Worm (Caenorhabditis elegans): ENCODE data around the gene ndab-2.

ndab-2 gene

DNA sequence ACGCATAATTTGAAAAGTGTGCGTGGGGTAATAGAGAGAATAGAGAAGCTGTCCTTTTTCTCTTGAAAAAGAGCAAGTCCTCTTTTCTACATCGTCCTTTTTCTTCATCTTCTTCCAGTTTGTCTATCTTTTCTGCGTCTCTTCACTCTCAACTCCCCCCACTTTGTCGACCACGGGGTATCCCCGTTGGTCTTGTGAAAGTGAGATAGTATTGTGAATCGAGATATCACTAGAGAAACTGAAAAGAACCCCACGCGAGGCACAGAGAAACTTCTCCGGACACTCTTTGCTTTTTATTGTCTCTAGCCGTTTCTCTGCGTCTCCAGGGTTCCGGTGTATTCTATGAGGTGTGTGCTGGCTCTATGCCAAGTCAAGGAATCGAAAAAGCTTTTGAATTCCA is 24.9 kb upstream of the ndab-2 start (continued):
- TF ChIP-seq nhr-129 (tag; optimal IDR thresholded peaks at IDR 0.05) (peak; percentile 94), nhr-11 (tag; optimal IDR thresholded peaks at IDR 0.05) (no peak), Y55F3AM.14 (GFP tag; optimal IDR thresholded peaks at IDR 0.05) (peak; percentile 87), sma-9 (GFP tag; optimal IDR thresholded peaks at IDR 0.05) (peak; percentile 98), sma-9 (tag; optimal IDR thresholded peaks at IDR 0.05) (peak; percentile 38), nhr-6 (tag; optimal IDR thresholded peaks at IDR 0.05) (peak; percentile 96), egl-27 (tag; optimal IDR thresholded peaks at IDR 0.05) (peak; percentile 100)

DNA sequence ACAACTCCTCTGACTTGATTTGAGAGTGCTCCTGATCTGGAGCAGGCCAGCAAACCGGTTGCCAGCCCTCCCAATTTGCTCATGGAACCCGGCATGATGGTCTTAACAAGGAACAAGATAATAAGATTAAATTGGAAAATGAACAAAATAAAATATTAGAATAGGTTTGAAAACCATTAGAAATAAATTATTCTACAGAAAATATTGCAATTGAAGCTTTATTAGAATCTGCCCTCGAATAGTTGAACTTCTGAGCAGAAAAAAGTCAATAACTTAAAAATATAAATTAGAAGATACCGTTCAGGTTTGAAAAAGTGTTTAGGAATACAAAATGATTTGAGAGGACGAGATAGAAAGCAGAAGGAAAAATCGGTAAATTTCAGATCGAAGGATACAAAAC is 21.8 kb upstream of the ndab-2 start, which contains the start of gene nuo-4:
Gene nuo-4 (minus strand): TSS at position 101 of the 400 bp plus-strand sequence.
- TF ChIP-seq nhr-12 (tag; optimal IDR thresholded peaks at IDR 0.05), result no peak
- no peak for TF ChIP-seq peb-1 (tag; optimal IDR thresholded peaks at IDR 0.05)
- TF ChIP-seq fos-1 (tag; optimal IDR thresholded peaks at IDR 0.05), result no peak
- no peak for TF ChIP-seq snpc-4 (tag; optimal IDR thresholded peaks at IDR 0.05)
- no peak for TF ChIP-seq nhr-237 (tag; optimal IDR thresholded peaks at IDR 0.05)
- no peak for TF ChIP-seq sem-4 (tag; optimal IDR thresholded peaks at IDR 0.05)
- TF ChIP-seq blmp-1 (tag; optimal IDR thresholded peaks at IDR 0.05; ENCODE audit: insufficient read depth), result no peak
- TF ChIP-seq sma-9 (GFP tag; optimal IDR thresholded peaks at IDR 0.05), result no peak
- TF ChIP-seq sma-9 (tag; optimal IDR thresholded peaks at IDR 0.05), result no peak

DNA sequence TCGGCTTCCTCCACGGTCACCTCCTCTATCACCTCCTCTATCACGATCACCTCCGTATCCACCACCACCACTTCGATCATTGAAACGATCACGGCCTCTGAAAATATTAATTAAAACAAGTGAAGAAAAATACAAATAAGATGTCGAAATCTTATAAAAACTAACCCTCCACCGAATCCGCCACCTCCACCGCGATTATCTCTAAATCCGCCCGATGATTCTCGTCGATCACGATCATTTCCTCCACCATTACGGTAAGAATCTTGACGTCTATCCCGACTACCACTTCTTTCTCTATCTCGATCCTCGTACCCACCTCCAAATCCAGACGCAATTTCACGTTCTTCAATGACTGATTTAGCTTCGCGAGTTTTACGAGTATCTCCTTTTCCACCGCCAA is 21.3 kb upstream of the ndab-2 start:
- TF ChIP-seq ztf-4 (tag; optimal IDR thresholded peaks at IDR 0.05) (no peak), ceh-82 (tag; optimal IDR thresholded peaks at IDR 0.05) (no peak), nhr-77 (tag; optimal IDR thresholded peaks at IDR 0.05) (no peak), alr-1 (tag; optimal IDR thresholded peaks at IDR 0.05) (no peak), nhr-25 (tag; optimal IDR thresholded peaks at IDR 0.05) (no peak), elt-1 (tag; optimal IDR thresholded peaks at IDR 0.05) (no peak), nhr-237 (tag; optimal IDR thresholded peaks at IDR 0.05) (no peak), R02D3.7 (tag; optimal IDR thresholded peaks at IDR 0.05) (no peak), ZK546.5 (tag; optimal IDR thresholded peaks at IDR 0.05) (no peak), ztf-1 (GFP tag; conservative IDR thresholded peaks at IDR 0.05) (no peak), sem-4 (tag; optimal IDR thresholded peaks at IDR 0.05) (no peak), elt-3 (tag; optimal IDR thresholded peaks at IDR 0.05) (no peak), peb-1 (tag; optimal IDR thresholded peaks at IDR 0.05) (no peak), snpc-4 (tag; optimal IDR thresholded peaks at IDR 0.05) (no peak)

ce11 chrIII:7161055-7161454 is 19.5 kb upstream of the ndab-2 start, which contains the start of gene rnp-7:
TSS of gene rnp-7 (minus strand) at chrIII:7161155.
- TF ChIP-seq ztf-11 (tag; optimal IDR thresholded peaks at IDR 0.05) (no peak), fos-1 (tag; optimal IDR thresholded peaks at IDR 0.05) (no peak), nhr-25 (tag; optimal IDR thresholded peaks at IDR 0.05) (no peak), ceh-82 (tag; optimal IDR thresholded peaks at IDR 0.05) (no peak), lin-13 (GFP tag; optimal IDR thresholded peaks at IDR 0.05) (no peak), gmeb-1 (tag; optimal IDR thresholded peaks at IDR 0.05) (no peak), mab-5 (tag; optimal IDR thresholded peaks at IDR 0.05) (no peak), zag-1 (tag; optimal IDR thresholded peaks at IDR 0.05) (no peak), Y55F3AM.14 (GFP tag; optimal IDR thresholded peaks at IDR 0.05) (no peak), lsy-2 (tag; optimal IDR thresholded peaks at IDR 0.05) (no peak), sem-4 (tag; optimal IDR thresholded peaks at IDR 0.05) (no peak), dmd-4 (tag; optimal IDR thresholded peaks at IDR 0.05) (no peak), nhr-77 (tag; optimal IDR thresholded peaks at IDR 0.05) (no peak), nhr-12 (tag; optimal IDR thresholded peaks at IDR 0.05) (no peak)

ce11 chrIII:7162065-7162762 is 18.3 kb upstream of the ndab-2 start, which contains the start of the genes syf-2 and K04G7.1:
TSS of gene syf-2 (minus strand) at chrIII:7162115.
TSS of gene K04G7.1 (plus strand) at chrIII:7162712.
- TF ChIP-seq nhr-6 (tag; optimal IDR thresholded peaks at IDR 0.05) (peak; percentile 69), nhr-23 (tag; optimal IDR thresholded peaks at IDR 0.05) (no peak), ZK546.5 (tag; optimal IDR thresholded peaks at IDR 0.05) (peak; percentile 12), crh-2 (tag; optimal IDR thresholded peaks at IDR 0.05) (peak; percentile 94), sma-9 (GFP tag; optimal IDR thresholded peaks at IDR 0.05) (peak; percentile 83), sma-9 (tag; optimal IDR thresholded peaks at IDR 0.05) (no peak), nhr-237 (tag; optimal IDR thresholded peaks at IDR 0.05) (no peak), lsy-2 (tag; optimal IDR thresholded peaks at IDR 0.05) (peak; percentile 78 to 96), ceh-16 (tag; optimal IDR thresholded peaks at IDR 0.05) (peak; percentile 56), nhr-129 (tag; optimal IDR thresholded peaks at IDR 0.05) (peak; percentile 82), unc-62 (GFP tag; optimal IDR thresholded peaks at IDR 0.05) (no peak), nhr-12 (tag; optimal IDR thresholded peaks at IDR 0.05) (no peak), gmeb-1 (tag; optimal IDR thresholded peaks at IDR 0.05) (peak; percentile 95), nhr-25 (tag; optimal IDR thresholded peaks at IDR 0.05) (peak; percentile 89), ztf-11 (tag; optimal IDR thresholded peaks at IDR 0.05) (no peak), elt-3 (tag; optimal IDR thresholded peaks at IDR 0.05) (no peak), unc-39 (tag; optimal IDR thresholded peaks at IDR 0.05) (no peak), egl-27 (tag; optimal IDR thresholded peaks at IDR 0.05) (peak; percentile 92), C34F6.9 (tag; optimal IDR thresholded peaks at IDR 0.05) (peak; percentile 94), blmp-1 (tag; optimal IDR thresholded peaks at IDR 0.05; ENCODE audit: insufficient read depth) (peak; percentile 63), mab-5 (tag; optimal IDR thresholded peaks at IDR 0.05) (peak; percentile 79), ama-1 (optimal IDR thresholded peaks at IDR 0.05) (no peak), nhr-10 (tag; optimal IDR thresholded peaks at IDR 0.05) (no peak), nhr-11 (tag; optimal IDR thresholded peaks at IDR 0.05) (no peak), skn-1 (tag; optimal IDR thresholded peaks at IDR 0.05) (peak; percentile 19), lin-11 (tag; optimal IDR thresholded peaks at IDR 0.05) (peak; percentile 87), lin-13 (GFP tag; optimal IDR thresholded peaks at IDR 0.05) (peak; percentile 99), R02D3.7 (tag; optimal IDR thresholded peaks at IDR 0.05) (peak; percentile 19), peb-1 (tag; optimal IDR thresholded peaks at IDR 0.05) (no peak), alr-1 (tag; optimal IDR thresholded peaks at IDR 0.05) (no peak)
